Fruit fly (Drosophila melanogaster): Measurements from ENCODE around the gene RpS13.
A peak's percentile ranks its signal among the peaks of the same experiment; 100 is the strongest.

The RpS13 gene

DNA sequence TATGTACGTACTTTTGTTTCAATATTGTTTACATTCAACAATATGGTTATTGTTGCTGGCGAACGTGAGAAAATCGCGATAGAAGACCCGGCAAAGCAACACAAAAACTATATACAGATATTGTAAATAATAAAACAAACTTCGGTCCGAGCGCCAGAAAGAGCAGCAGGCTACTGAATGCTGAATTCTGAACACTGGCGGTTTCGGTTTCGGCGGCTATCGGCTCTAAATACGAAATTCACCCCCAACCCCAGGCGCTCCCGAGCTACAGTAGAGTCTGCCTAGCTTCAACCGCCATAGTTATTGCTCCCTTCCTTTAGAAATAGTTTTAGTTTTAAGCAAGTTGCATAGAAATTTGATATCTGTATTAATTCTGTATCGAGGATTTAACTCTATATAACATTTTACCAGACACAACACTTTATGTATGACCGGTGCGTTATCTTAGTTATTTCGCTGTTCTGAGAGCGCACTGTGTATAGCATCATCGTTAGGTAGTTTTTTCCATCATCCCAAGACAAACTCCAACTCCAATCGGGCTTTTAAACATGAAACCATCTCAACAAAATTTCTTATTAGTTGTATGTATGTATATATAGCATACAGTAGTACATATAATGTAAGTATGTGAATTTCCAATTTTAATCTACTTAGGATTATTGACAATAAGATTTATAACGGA lies 2.0 kb downstream of the RpS13 start, which contains the start of gene CG7627 (continued):
- TF ChIP-seq Six4 (GFP tag; optimal IDR thresholded peaks at IDR 0.05) (peak; percentile 59), ci (GFP tag; IDR thresholded peaks at IDR 0.05) (peak; percentile 67; the same call in 2 of the 3 replicates), sens (GFP tag) (peak; percentile 96), bcd (GFP tag; optimal IDR thresholded peaks at IDR 0.05) (peak; percentile 72), cas (GFP tag; IDR thresholded peaks at IDR 0.05) (peak; percentile 44; the same call in 1 of the 2 replicates), Asciz (GFP tag; optimal IDR thresholded peaks at IDR 0.05) (peak; percentile 66), zen (tag; optimal IDR thresholded peaks at IDR 0.05) (peak; percentile 11), croc (GFP tag; conservative IDR thresholded peaks at IDR 0.05) (peak; percentile 69), al (GFP tag; IDR thresholded peaks at IDR 0.05) (peak; percentile 75), CG7786 (GFP tag; optimal IDR thresholded peaks at IDR 0.05) (peak; percentile 87), CG2712 (tag; optimal IDR thresholded peaks at IDR 0.05) (peak; percentile 79), her (GFP tag; optimal IDR thresholded peaks at IDR 0.05) (peak; percentile 70), CG4730 (GFP tag; IDR thresholded peaks at IDR 0.05) (peak; percentile 67), CG6175 (GFP tag; IDR thresholded peaks at IDR 0.05) (peak; percentile 74; the same call in 2 of the 3 replicates), CG10979 (tag; optimal IDR thresholded peaks at IDR 0.05) (peak; percentile 78), Fer2 (tag; optimal IDR thresholded peaks at IDR 0.05) (peak; percentile 58), pnt (GFP tag; optimal IDR thresholded peaks at IDR 0.05) (peak; percentile 59), H2.0 (GFP tag; IDR thresholded peaks at IDR 0.05) (peak; percentile 66), CG10321 (GFP tag; IDR thresholded peaks at IDR 0.05) (no peak), MBD-R2 (GFP tag; IDR thresholded peaks at IDR 0.05) (no peak; the same call in 1 of the 2 replicates), CG6683 (GFP tag; optimal IDR thresholded peaks at IDR 0.05) (peak; percentile 63), pb (GFP tag; optimal IDR thresholded peaks at IDR 0.05) (peak; percentile 67), CG16815 (GFP tag; optimal IDR thresholded peaks at IDR 0.05) (peak; percentile 76), run (tag; optimal IDR thresholded peaks at IDR 0.05) (peak; percentile 35), ERR (GFP tag; optimal IDR thresholded peaks at IDR 0.05) (peak; percentile 63), kah (GFP tag; optimal IDR thresholded peaks at IDR 0.05) (peak; percentile 20), Deaf1 (tag; optimal IDR thresholded peaks at IDR 0.05) (peak; percentile 97), CG7839 (tag; optimal IDR thresholded peaks at IDR 0.05) (peak; percentile 80), CG10654 (GFP tag; optimal IDR thresholded peaks at IDR 0.05) (peak; percentile 50), dpn (GFP tag; optimal IDR thresholded peaks at IDR 0.05) (peak; percentile 67 to 77), Oli (tag; optimal IDR thresholded peaks at IDR 0.05) (peak; percentile 54), sqz (GFP tag; optimal IDR thresholded peaks at IDR 0.05) (peak; percentile 53), Sox100B (GFP tag; optimal IDR thresholded peaks at IDR 0.05) (peak; percentile 79), chif (GFP tag; optimal IDR thresholded peaks at IDR 0.05) (peak; percentile 56 to 76), CG14441 (GFP tag; IDR thresholded peaks at IDR 0.05) (peak; percentile 80), Mrtf (GFP tag; IDR thresholded peaks at IDR 0.05) (peak; percentile 80), CG9932 (GFP tag; IDR thresholded peaks at IDR 0.05) (peak; percentile 83), Optix (GFP tag; IDR thresholded peaks at IDR 0.05) (peak; percentile 64; the same call in 1 of the 3 replicates), h (optimal IDR thresholded peaks at IDR 0.05) (no peak), nmo (GFP tag; optimal IDR thresholded peaks at IDR 0.05) (peak; percentile 67), Dek (tag; optimal IDR thresholded peaks at IDR 0.05) (peak; percentile 65), tll (GFP tag; optimal IDR thresholded peaks at IDR 0.05) (no peak), pros (GFP tag; optimal IDR thresholded peaks at IDR 0.05) (no peak), ftz-f1 (GFP tag; optimal IDR thresholded peaks at IDR 0.05) (no peak), nom (GFP tag; optimal IDR thresholded peaks at IDR 0.05) (peak; percentile 48), gce (GFP tag; IDR thresholded peaks at IDR 0.05) (peak; percentile 31; the same call in 1 of the 3 replicates), so (GFP tag; IDR thresholded peaks at IDR 0.05) (peak; percentile 74), CG5953 (GFP tag; IDR thresholded peaks at IDR 0.05) (no peak), ap (GFP tag; IDR thresholded peaks at IDR 0.05) (0 out of 2 replicates have a peak, but pooled peaks have one; percentile 51), CG14965 (GFP tag; optimal IDR thresholded peaks at IDR 0.05; ENCODE audit: borderline replicate concordance) (no peak)

Measured in whole organism, embryonic.